Worm (Caenorhabditis elegans) whole organism, late embryonic: ENCODE measurements around the gene Y37H2A.13.
A peak's percentile ranks its signal among the peaks of the same experiment; 100 is the strongest.

Experiments used
- C08G9.2 ChIP-seq: sonication (generic microtip); optimal IDR thresholded peaks from 2 replicates; lab custom pipeline; 2016; ENCODE audit warnings: mild to moderate bottlenecking, missing genetic modification characterization, moderate library complexity, missing compliant biosample characterization
- F13H6.1 ChIP-seq: sonication (generic microtip); optimal IDR thresholded peaks from 2 replicates; lab custom pipeline; 2016; ENCODE audit warnings: missing genetic modification characterization, missing compliant biosample characterization
- Y22D7AL.16 ChIP-seq: sonication (generic microtip); optimal IDR thresholded peaks from 2 replicates; lab custom pipeline; 2016; ENCODE audit warnings: missing genetic modification characterization, missing compliant biosample characterization
- ama-1 ChIP-seq: fragments of 150-350 bp; optimal IDR thresholded peaks from 2 replicates; lab custom pipeline; 2014
- ceh-14 ChIP-seq: sonication (generic microtip); optimal IDR thresholded peaks from 2 replicates; lab custom pipeline; 2016; ENCODE audit warnings: missing genotype, missing genetic modification characterization, missing compliant biosample characterization
- ceh-19 ChIP-seq: fragments of 200-800 bp; sonication (Bioruptor generic); optimal IDR thresholded peaks from 2 replicates; lab custom pipeline; 2018; ENCODE audit warnings: mild to moderate bottlenecking, missing genetic modification characterization, missing compliant biosample characterization
- ceh-22 ChIP-seq: sonication (generic microtip); optimal IDR thresholded peaks from 2 replicates; lab custom pipeline; 2017; ENCODE audit warnings: missing biosample characterization, missing genetic modification characterization
- ceh-24 ChIP-seq: sonication (generic microtip); optimal IDR thresholded peaks from 2 replicates; lab custom pipeline; 2016; ENCODE audit warnings: mild to moderate bottlenecking, missing genetic modification characterization, missing compliant biosample characterization
- ceh-30 ChIP-seq: fragments of 150-350 bp; optimal IDR thresholded peaks from 2 replicates; lab custom pipeline; 2014; ENCODE audit warnings: missing biosample characterization, missing genetic modification characterization
- ceh-48 ChIP-seq: sonication (generic microtip); optimal IDR thresholded peaks from 2 replicates; lab custom pipeline; 2016; ENCODE audit warnings: missing genetic modification characterization, inconsistent platforms, missing compliant biosample characterization
- ceh-6 ChIP-seq: fragments of 200-800 bp; sonication (Bioruptor generic); optimal IDR thresholded peaks from 2 replicates; lab custom pipeline; 2018; ENCODE audit warnings: mild to moderate bottlenecking, missing genetic modification characterization, missing compliant biosample characterization
- ceh-9 ChIP-seq: sonication (generic microtip); optimal IDR thresholded peaks from 2 replicates; lab custom pipeline; 2016; ENCODE audit warnings: mild to moderate bottlenecking, missing genetic modification characterization, inconsistent platforms, missing compliant biosample characterization
- che-1 ChIP-seq: sonication (generic microtip); optimal IDR thresholded peaks from 2 replicates; lab custom pipeline; 2016; ENCODE audit warnings: mild to moderate bottlenecking, missing genetic modification characterization, missing compliant biosample characterization
- eyg-1 ChIP-seq: sonication (generic microtip); optimal IDR thresholded peaks from 2 replicates; lab custom pipeline; 2016; ENCODE audit warnings: missing genotype, missing genetic modification characterization, missing compliant biosample characterization
- fax-1 ChIP-seq: sonication (generic microtip); optimal IDR thresholded peaks from 2 replicates; lab custom pipeline; 2016; ENCODE audit warnings: missing genotype, missing genetic modification characterization, missing compliant biosample characterization
- fkh-10 ChIP-seq: fragments of 150-350 bp; optimal IDR thresholded peaks from 2 replicates; lab custom pipeline; 2014; ENCODE audit warnings: missing biosample characterization, missing genetic modification reagents, missing genetic modification characterization
- gmeb-2 ChIP-seq: sonication (generic microtip); optimal IDR thresholded peaks from 2 replicates; lab custom pipeline; 2016; ENCODE audit warnings: missing genetic modification characterization, inconsistent platforms, missing compliant biosample characterization
- hlh-13 ChIP-seq: fragments of 200-800 bp; sonication (Bioruptor generic); optimal IDR thresholded peaks from 2 replicates; lab custom pipeline; 2018; ENCODE audit warnings: mild to moderate bottlenecking, missing genetic modification characterization, missing compliant biosample characterization
- hlh-15 ChIP-seq: sonication (generic microtip); optimal IDR thresholded peaks from 2 replicates; lab custom pipeline; 2016; ENCODE audit warnings: missing genetic modification characterization, missing compliant biosample characterization
- hlh-8 ChIP-seq: sonication (generic microtip); optimal IDR thresholded peaks from 2 replicates; lab custom pipeline; 2016; ENCODE audit warnings: missing genotype, missing genetic modification characterization, missing compliant biosample characterization
- lim-6 ChIP-seq: sonication (generic microtip); optimal IDR thresholded peaks from 2 replicates; lab custom pipeline; 2016; ENCODE audit warnings: missing genetic modification characterization, missing compliant biosample characterization
- nfya-1 ChIP-seq: sonication (generic microtip); optimal IDR thresholded peaks from 2 replicates; lab custom pipeline; 2017; ENCODE audit warnings: missing genetic modification characterization, mild to moderate bottlenecking, missing compliant biosample characterization, antibody characterized with exemption, moderate library complexity
- nhr-11 ChIP-seq: fragments of 150-350 bp; optimal IDR thresholded peaks from 2 replicates; lab custom pipeline; 2014; ENCODE audit warnings: missing biosample characterization, missing genetic modification characterization
- npax-4 ChIP-seq: sonication (generic microtip); optimal IDR thresholded peaks from 2 replicates; lab custom pipeline; 2016; ENCODE audit warnings: missing genetic modification characterization, missing compliant biosample characterization
- pag-3 ChIP-seq: sonication (generic microtip); optimal IDR thresholded peaks from 2 replicates; lab custom pipeline; 2016; ENCODE audit warnings: missing compliant biosample characterization, missing genetic modification characterization, borderline replicate concordance
- pax-1 ChIP-seq: fragments of 150-350 bp; optimal IDR thresholded peaks from 2 replicates; lab custom pipeline; 2014; ENCODE audit warnings: missing biosample characterization, missing genetic modification characterization
- pros-1 ChIP-seq: fragments of 150-350 bp; optimal IDR thresholded peaks from 2 replicates; lab custom pipeline; 2014; ENCODE audit warnings: missing biosample characterization, missing genetic modification reagents, missing genetic modification characterization
- sdc-2 ChIP-seq: sonication (generic microtip); optimal IDR thresholded peaks from 2 replicates; lab custom pipeline; 2016; ENCODE audit warnings: missing genotype, missing genetic modification characterization, missing compliant biosample characterization
- sox-2 ChIP-seq: fragments of 200-800 bp; sonication (Bioruptor generic); IDR thresholded peaks from 2 replicates; pipeline ENCODE4 v1.3.6; 2022; ENCODE audit warnings: missing genetic modification reagents, missing genetic modification characterization, missing compliant biosample characterization
- sox-4 ChIP-seq: sonication (generic microtip); optimal IDR thresholded peaks from 2 replicates; lab custom pipeline; 2017; ENCODE audit warnings: mild to moderate bottlenecking, missing genetic modification characterization, inconsistent platforms, missing compliant biosample characterization
- tbx-2 ChIP-seq: sonication (generic microtip); optimal IDR thresholded peaks from 2 replicates; lab custom pipeline; 2016; ENCODE audit warnings: missing genetic modification characterization, missing compliant biosample characterization
- unc-3 ChIP-seq, 2 experiments: fragments of 200-800 bp in 1 of 2; sonication (Bioruptor generic) in 1 of 2; sonication (generic microtip) in 1 of 2; conservative IDR thresholded peaks in 1 of 2; optimal IDR thresholded peaks in 1 of 2; 2 replicates each; pipeline versions ENCODE4 v1.3.6 to Lab custom; 2016 to 2022; ENCODE audit warnings: missing compliant biosample characterization in 2 of 2, missing genetic modification characterization in 2 of 2, missing genetic modification reagents in 1 of 2
- unc-42 ChIP-seq: sonication (generic microtip); optimal IDR thresholded peaks from 2 replicates; lab custom pipeline; 2016; ENCODE audit warnings: missing genotype, missing genetic modification characterization, missing compliant biosample characterization
- unc-55 ChIP-seq: sonication (generic microtip); optimal IDR thresholded peaks from 2 replicates; lab custom pipeline; 2017; ENCODE audit warnings: missing biosample characterization, missing genetic modification reagents, missing genetic modification characterization
- unc-86 ChIP-seq: sonication (generic microtip); optimal IDR thresholded peaks from 2 replicates; lab custom pipeline; 2016; ENCODE audit warnings: missing genetic modification characterization, missing compliant biosample characterization
- zip-5 ChIP-seq: sonication (generic microtip); optimal IDR thresholded peaks from 2 replicates; lab custom pipeline; 2016; ENCODE audit warnings: missing genetic modification characterization, missing compliant biosample characterization
- ztf-16 ChIP-seq: sonication (generic microtip); optimal IDR thresholded peaks from 2 replicates; lab custom pipeline; 2017; ENCODE audit warnings: missing genetic modification characterization, missing compliant biosample characterization

Gene Y37H2A.13

DNA sequence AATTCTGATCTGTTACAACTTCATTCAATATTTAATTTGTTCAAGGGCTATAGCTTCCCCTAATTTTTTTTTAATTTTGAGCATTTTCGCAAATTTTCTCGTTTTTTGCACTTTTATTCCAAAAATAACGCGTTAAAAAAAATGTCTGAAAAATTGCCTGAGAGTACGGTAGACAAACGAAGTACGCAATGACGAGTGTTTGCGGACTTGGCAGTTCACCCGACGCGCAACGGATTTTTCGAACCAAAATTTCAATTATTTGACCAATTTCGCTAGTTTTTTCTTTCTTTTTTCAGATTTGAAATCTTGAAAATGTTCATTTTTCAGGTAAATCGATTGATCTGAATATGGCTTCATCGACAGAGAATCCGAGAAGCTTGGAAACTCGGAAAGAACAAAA is 15.5 kb upstream of the Y37H2A.13 start, which contains the start of gene fbxa-211:
Gene fbxa-211, plus strand, starts transcription at position 328 of the 400 bp plus-strand sequence.
- TF ChIP-seq fkh-10 (GFP tag; lab: Kevin White, UChicago) (no peak), npax-4 (tag; lab: Kevin White, UChicago) (no peak), tbx-2 (tag; lab: Kevin White, UChicago) (no peak), sox-4 (tag; lab: Kevin White, UChicago) (no peak), nfya-1 (no peak), F13H6.1 (tag; lab: Kevin White, UChicago) (no peak), ceh-19 (GFP tag; lab: Kevin White, UChicago) (no peak), nhr-11 (no peak), ceh-24 (tag; lab: Kevin White, UChicago) (no peak), lim-6 (tag; lab: Kevin White, UChicago) (no peak), ama-1 (lab: Kevin White, UChicago) (no peak), ceh-9 (tag; lab: Kevin White, UChicago) (no peak), hlh-13 (GFP tag; lab: Kevin White, UChicago) (no peak), fax-1 (tag; lab: Kevin White, UChicago) (no peak)
- TF ChIP-seq, all 69 proteins: peak for 0

DNA sequence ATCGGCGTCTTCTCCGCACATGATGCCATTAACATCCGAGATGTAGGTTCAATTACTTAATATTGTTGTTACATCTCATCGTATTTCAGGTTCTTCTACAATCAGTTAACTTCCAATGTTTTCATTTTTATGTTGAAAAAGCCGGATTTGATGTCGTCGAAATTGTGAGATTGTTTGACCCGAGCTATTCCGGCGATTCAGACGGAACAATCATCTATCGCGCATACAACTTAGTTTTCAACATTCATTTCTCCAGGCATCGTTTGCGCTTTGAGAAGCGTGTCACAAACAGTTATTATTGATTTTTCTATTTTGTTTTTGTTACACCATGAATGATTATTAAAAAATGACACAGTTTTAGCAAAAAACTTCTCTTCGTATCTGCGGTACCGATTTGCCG is 14.1 kb upstream of the Y37H2A.13 start:
- TF ChIP-seq zip-5 (no peak), ceh-19 (GFP tag; lab: Kevin White, UChicago) (no peak), F13H6.1 (tag; lab: Kevin White, UChicago) (no peak), pax-1 (tag; lab: Kevin White, UChicago) (no peak), tbx-2 (tag; lab: Kevin White, UChicago) (no peak), ceh-6 (GFP tag; lab: Kevin White, UChicago) (no peak), sdc-2 (tag; lab: Kevin White, UChicago) (no peak), pag-3 (tag; lab: Kevin White, UChicago) (no peak), unc-3 (GFP tag; conservative IDR thresholded peaks at IDR 0.05; lab: Robert Waterston, UW) (no peak), unc-3 (tag; optimal IDR thresholded peaks at IDR 0.05; lab: Kevin White, UChicago) (no peak), pros-1 (tag; lab: Kevin White, UChicago) (no peak), ceh-30 (no peak), ceh-9 (tag; lab: Kevin White, UChicago) (no peak), ceh-22 (no peak), ceh-48 (tag; lab: Kevin White, UChicago) (no peak), C08G9.2 (tag; lab: Kevin White, UChicago) (no peak), npax-4 (tag; lab: Kevin White, UChicago) (no peak), unc-42 (no peak)

DNA sequence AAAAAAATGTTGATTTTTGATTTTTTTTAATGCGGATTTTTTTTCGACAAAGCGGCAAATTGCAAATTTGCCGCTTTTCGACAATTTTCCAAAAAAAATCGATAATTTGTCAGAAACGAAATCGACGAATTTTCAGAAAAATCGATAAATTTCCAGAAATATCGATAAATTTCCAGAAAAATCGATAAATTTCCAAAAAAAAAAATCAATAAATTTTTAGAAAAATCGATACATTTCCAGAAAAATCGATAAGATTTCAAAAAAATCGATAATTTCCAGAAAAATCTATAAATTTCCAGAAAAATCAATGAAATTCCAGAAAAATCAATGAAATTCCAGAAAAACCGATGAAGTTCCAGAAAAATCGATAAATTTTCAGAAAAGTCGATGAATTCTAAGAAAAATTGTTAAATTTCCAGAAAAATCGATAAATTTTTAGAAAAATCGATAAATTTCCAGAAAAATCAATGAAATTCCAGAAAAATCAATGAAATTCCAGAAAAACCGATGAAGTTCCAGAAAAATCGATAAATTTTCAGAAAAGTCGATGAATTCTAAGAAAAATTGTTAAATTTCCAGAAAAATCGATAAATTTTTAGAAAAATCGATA is 12.9 kb upstream of the Y37H2A.13 start:
- peak; percentile 55 for TF ChIP-seq ceh-48 (tag; lab: Kevin White, UChicago)

DNA sequence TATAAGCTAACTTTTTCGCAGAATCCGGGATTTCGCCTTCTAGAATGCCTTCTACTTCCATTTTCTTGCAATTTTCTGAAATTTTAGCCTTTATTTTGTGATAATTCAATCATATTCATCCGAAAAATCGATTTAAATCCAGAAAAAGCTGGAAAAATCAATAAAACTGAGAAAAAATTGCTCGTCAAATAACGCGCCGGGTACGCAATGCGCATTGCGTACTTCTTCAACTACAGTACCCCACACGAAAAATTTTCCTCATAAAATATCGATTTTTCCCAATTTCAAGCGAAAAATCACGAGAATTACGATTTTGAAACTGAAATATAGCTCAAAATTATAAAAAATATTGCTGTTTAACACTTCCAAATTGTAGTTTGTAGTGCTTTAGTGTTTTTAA is 11.6 kb upstream of the Y37H2A.13 start, which contains the start of gene Y37H2A.12:
Gene Y37H2A.12, minus strand, starts transcription at position 81 of the 400 bp plus-strand sequence.
- TF ChIP-seq unc-86 (tag; lab: Kevin White, UChicago) (no peak), unc-55 (GFP tag; lab: Kevin White, UChicago) (no peak), hlh-8 (no peak), Y22D7AL.16 (no peak), hlh-15 (tag; lab: Kevin White, UChicago) (no peak), ama-1 (lab: Kevin White, UChicago) (no peak), sox-2 (GFP tag; lab: Robert Waterston, UW) (no peak)
- TF ChIP-seq, all 69 proteins: peak for 0

DNA sequence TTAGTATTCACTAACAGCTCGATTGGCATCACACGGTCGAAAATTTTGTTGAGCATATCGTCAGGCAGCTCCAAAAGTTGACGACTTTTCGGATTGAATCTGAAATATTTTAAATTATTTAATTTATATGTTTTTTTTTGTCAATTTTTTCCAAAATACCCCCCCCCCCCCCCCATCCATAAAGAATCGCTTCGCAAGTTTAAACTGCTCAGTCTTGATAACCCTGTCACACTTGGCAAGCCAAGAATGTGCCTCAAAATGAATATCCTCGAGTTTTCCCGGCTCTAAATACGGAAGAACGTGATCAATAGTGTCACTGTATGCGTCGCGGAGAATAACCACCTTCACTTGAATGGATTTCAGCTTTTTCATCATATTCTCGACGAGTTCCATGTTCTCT is 9.5 kb upstream of the Y37H2A.13 start, which contains the start of gene Y37H2A.18:
Gene Y37H2A.18, minus strand, starts transcription at position 101 of the 400 bp plus-strand sequence.
- TF ChIP-seq ceh-9 (tag; lab: Kevin White, UChicago) (no peak), ceh-14 (no peak), sox-4 (tag; lab: Kevin White, UChicago) (no peak), gmeb-2 (tag; lab: Kevin White, UChicago) (no peak), fkh-10 (GFP tag; lab: Kevin White, UChicago) (no peak), lim-6 (tag; lab: Kevin White, UChicago) (no peak), ztf-16 (tag; lab: Kevin White, UChicago) (no peak), ceh-19 (GFP tag; lab: Kevin White, UChicago) (no peak), che-1 (tag; lab: Kevin White, UChicago) (no peak), unc-86 (tag; lab: Kevin White, UChicago) (no peak), eyg-1 (no peak)
- TF ChIP-seq, all 69 proteins: peak for 0
